Worm (Caenorhabditis elegans) whole organism, young adult: Measurements from ENCODE around the gene gnrr-7.

Experiments used
- B0336.3 ChIP-seq: fragments of 200-800 bp; sonication (Bioruptor generic); IDR thresholded peaks from 2 replicates; pipeline ENCODE4 v1.3.6; 2022; ENCODE audit warnings: missing genetic modification characterization, missing compliant biosample characterization
- C06A6.2 ChIP-seq: fragments of 200-800 bp; sonication (Bioruptor generic); conservative IDR thresholded peaks from 2 replicates; pipeline ENCODE4 v1.3.6; 2022; ENCODE audit warnings: missing genetic modification characterization, missing compliant biosample characterization
- C17E4.6 ChIP-seq: fragments of 200-800 bp; sonication (Bioruptor generic); IDR thresholded peaks from 2 replicates; pipeline ENCODE4 v1.3.6; 2022; ENCODE audit warnings: missing genetic modification reagents, missing genetic modification characterization, missing compliant biosample characterization
- F22D6.2 ChIP-seq: sonication (generic microtip); optimal IDR thresholded peaks from 2 replicates; lab custom pipeline; 2016; ENCODE audit warnings: mild to moderate bottlenecking, missing genetic modification characterization, missing compliant biosample characterization
- F49E8.2 ChIP-seq: sonication (generic microtip); optimal IDR thresholded peaks from 3 replicates; lab custom pipeline; 2017; ENCODE audit warnings: missing genetic modification characterization, mild to moderate bottlenecking, missing compliant biosample characterization, antibody characterized with exemption, moderate library complexity; ENCODE audit not compliant: insufficient read depth
- K11D2.4 ChIP-seq: fragments of 200-800 bp; sonication (Bioruptor generic); IDR thresholded peaks from 2 replicates; pipeline ENCODE4 v1.3.6; 2022; ENCODE audit warnings: missing genetic modification reagents, missing genetic modification characterization, missing compliant biosample characterization
- K12H6.12 ChIP-seq: fragments of 200-800 bp; sonication (Bioruptor generic); optimal IDR thresholded peaks from 2 replicates; lab custom pipeline; 2018; ENCODE audit warnings: mild to moderate bottlenecking, missing genetic modification characterization, missing compliant biosample characterization
- T07F8.4 ChIP-seq: sonication (generic microtip); optimal IDR thresholded peaks from 2 replicates; lab custom pipeline; 2016; ENCODE audit warnings: mild to moderate bottlenecking, missing genetic modification characterization, moderate library complexity, missing compliant biosample characterization
- Y56A3A.18 ChIP-seq: fragments of 200-800 bp; sonication (Bioruptor generic); IDR thresholded peaks from 2 replicates; pipeline ENCODE4 v1.3.6; 2022; ENCODE audit warnings: missing genetic modification reagents, missing genetic modification characterization, missing compliant biosample characterization
- Y79H2A.3 ChIP-seq: fragments of 200-800 bp; sonication (Bioruptor generic); conservative IDR thresholded peaks from 2 replicates; pipeline ENCODE4 v1.3.6; 2022; ENCODE audit warnings: missing genetic modification reagents, missing genetic modification characterization, missing compliant biosample characterization
- ZK185.1 ChIP-seq: sonication (generic microtip); optimal IDR thresholded peaks from 2 replicates; lab custom pipeline; 2016; ENCODE audit warnings: mild to moderate bottlenecking, missing genetic modification characterization, missing compliant biosample characterization; ENCODE audit not compliant: poor library complexity, severe bottlenecking
- akir-1 ChIP-seq: fragments of 200-800 bp; sonication (Bioruptor generic); optimal IDR thresholded peaks from 2 replicates; lab custom pipeline; 2018; ENCODE audit warnings: mild to moderate bottlenecking, missing genetic modification characterization, moderate library complexity, missing compliant biosample characterization
- aptf-3 ChIP-seq: fragments of 200-800 bp; sonication (Bioruptor generic); IDR thresholded peaks from 2 replicates; pipeline ENCODE4 v1.3.6; 2022; ENCODE audit warnings: missing genetic modification characterization, missing compliant biosample characterization
- attf-5 ChIP-seq: fragments of 200-800 bp; sonication (Bioruptor generic); optimal IDR thresholded peaks from 2 replicates; lab custom pipeline; 2018; ENCODE audit warnings: mild to moderate bottlenecking, missing genetic modification characterization, missing compliant biosample characterization
- ceh-100 ChIP-seq: fragments of 200-800 bp; sonication (Bioruptor generic); IDR thresholded peaks from 2 replicates; pipeline ENCODE4 v1.3.6; 2022; ENCODE audit warnings: missing genetic modification reagents, missing genetic modification characterization, missing compliant biosample characterization
- chd-7 ChIP-seq: sonication (generic microtip); optimal IDR thresholded peaks from 2 replicates; lab custom pipeline; 2016; ENCODE audit warnings: mild to moderate bottlenecking, missing genetic modification characterization, moderate library complexity, missing compliant biosample characterization
- dpff-1 ChIP-seq: sonication (generic microtip); optimal IDR thresholded peaks from 2 replicates; lab custom pipeline; 2017; ENCODE audit warnings: mild to moderate bottlenecking, missing genetic modification characterization, missing compliant biosample characterization
- egrh-3 ChIP-seq: fragments of 200-800 bp; sonication (Bioruptor generic); IDR thresholded peaks from 2 replicates; pipeline ENCODE4 v1.3.6; 2022; ENCODE audit warnings: missing genetic modification reagents, missing genetic modification characterization, missing compliant biosample characterization
- ekl-4 ChIP-seq: fragments of 200-800 bp; sonication (Bioruptor generic); IDR thresholded peaks from 2 replicates; pipeline ENCODE4 v1.3.6; 2022; ENCODE audit warnings: missing genetic modification reagents, missing genetic modification characterization, missing compliant biosample characterization
- hlh-26 ChIP-seq: fragments of 200-800 bp; sonication (Bioruptor generic); conservative IDR thresholded peaks from 2 replicates; pipeline ENCODE4 v1.3.6; 2022; ENCODE audit warnings: missing genetic modification reagents, missing genetic modification characterization, missing compliant biosample characterization
- hmg-1.2 ChIP-seq: fragments of 200-800 bp; sonication (Bioruptor generic); IDR thresholded peaks from 2 replicates; pipeline ENCODE4 v1.3.6; 2022; ENCODE audit warnings: missing genetic modification reagents, missing genetic modification characterization, missing compliant biosample characterization
- let-526 ChIP-seq: fragments of 200-800 bp; sonication (Bioruptor generic); IDR thresholded peaks from 2 replicates; pipeline ENCODE4 v1.3.6; 2022; ENCODE audit warnings: missing genetic modification reagents, missing genetic modification characterization, missing compliant biosample characterization
- let-607 ChIP-seq, 2 experiments: fragments of 200-800 bp in 1 of 2; sonication (Bioruptor generic) in 1 of 2; sonication (generic microtip) in 1 of 2; optimal IDR thresholded peaks; 2 replicates each; lab custom pipeline; 2016 to 2018; ENCODE audit warnings: mild to moderate bottlenecking in 2 of 2, missing compliant biosample characterization in 2 of 2, missing genetic modification characterization in 2 of 2, moderate library complexity in 2 of 2, missing genotype in 1 of 2
- lin-40 ChIP-seq: sonication (generic microtip); optimal IDR thresholded peaks from 2 replicates; lab custom pipeline; 2016; ENCODE audit warnings: missing genetic modification characterization, mild to moderate bottlenecking, missing compliant biosample characterization, missing genotype, missing genetic modification reagents
- madf-10 ChIP-seq: sonication (generic microtip); optimal IDR thresholded peaks from 2 replicates; lab custom pipeline; 2016; ENCODE audit warnings: mild to moderate bottlenecking, missing genetic modification characterization, missing compliant biosample characterization
- mcd-1 ChIP-seq: fragments of 200-800 bp; sonication (Bioruptor generic); IDR thresholded peaks from 2 replicates; pipeline ENCODE4 v1.3.6; 2022; ENCODE audit warnings: missing genetic modification reagents, missing genetic modification characterization, missing compliant biosample characterization
- mxl-1 ChIP-seq: sonication (generic microtip); optimal IDR thresholded peaks from 2 replicates; lab custom pipeline; 2016; ENCODE audit warnings: missing genetic modification characterization, missing compliant biosample characterization
- nfyb-1 ChIP-seq: fragments of 200-800 bp; sonication (Bioruptor generic); IDR thresholded peaks from 2 replicates; pipeline ENCODE4 v1.3.6; 2022; ENCODE audit warnings: missing genetic modification reagents, missing genetic modification characterization, missing compliant biosample characterization
- nhr-27 ChIP-seq: fragments of 200-800 bp; sonication (Bioruptor generic); optimal IDR thresholded peaks from 2 replicates; lab custom pipeline; 2018; ENCODE audit warnings: mild to moderate bottlenecking, missing genetic modification characterization, moderate library complexity, missing compliant biosample characterization
- nhr-80 ChIP-seq: sonication (generic microtip); optimal IDR thresholded peaks from 2 replicates; lab custom pipeline; 2016; ENCODE audit warnings: missing genetic modification characterization, missing compliant biosample characterization
- pbrm-1 ChIP-seq: fragments of 200-800 bp; sonication (Bioruptor generic); IDR thresholded peaks from 2 replicates; pipeline ENCODE4 v1.3.6; 2022; ENCODE audit warnings: missing genetic modification reagents, missing genetic modification characterization, missing compliant biosample characterization
- rec-8 ChIP-seq, 2 experiments: sonication (generic microtip); optimal IDR thresholded peaks; 2 replicates each; lab custom pipeline; 2016; ENCODE audit warnings: mild to moderate bottlenecking in 2 of 2, missing genetic modification characterization in 2 of 2, missing genetic modification reagents in 2 of 2, missing genotype in 2 of 2, missing biosample characterization in 1 of 2, missing compliant biosample characterization in 1 of 2, moderate library complexity in 1 of 2
- snpc-4 ChIP-seq, 5 experiments: fragments of 150-350 bp in 1 of 5; sonication (generic microtip) in 4 of 5; optimal IDR thresholded peaks; 2 replicates each; lab custom pipeline; 2014 to 2018; ENCODE audit warnings: missing genetic modification characterization in 5 of 5, missing biosample characterization in 3 of 5, antibody characterized with exemption in 2 of 5, mild to moderate bottlenecking in 2 of 5, missing compliant biosample characterization in 2 of 5, missing genotype in 2 of 5, moderate library complexity in 2 of 5, missing genetic modification reagents in 1 of 5
- unc-62 ChIP-seq: fragments of 150-350 bp; optimal IDR thresholded peaks from 2 replicates; lab custom pipeline; 2014; ENCODE audit warnings: missing biosample characterization, missing genetic modification reagents, missing genetic modification characterization
- xnd-1 ChIP-seq: sonication (generic microtip); optimal IDR thresholded peaks from 2 replicates; lab custom pipeline; 2016; ENCODE audit warnings: missing genotype, missing genetic modification reagents, missing genetic modification characterization, missing compliant biosample characterization
- zfh-2 ChIP-seq: fragments of 200-800 bp; sonication (Bioruptor generic); conservative IDR thresholded peaks from 2 replicates; pipeline ENCODE4 v1.3.6; 2022; ENCODE audit warnings: missing genetic modification reagents, missing genetic modification characterization, missing compliant biosample characterization
- ztf-18 ChIP-seq: sonication (generic microtip); optimal IDR thresholded peaks from 2 replicates; lab custom pipeline; 2016; ENCODE audit warnings: missing genotype, mild to moderate bottlenecking, missing genetic modification characterization, missing compliant biosample characterization
- ztf-26 ChIP-seq: sonication (generic microtip); optimal IDR thresholded peaks from 2 replicates; lab custom pipeline; 2017; ENCODE audit warnings: missing genetic modification characterization, missing compliant biosample characterization
- ztf-28 ChIP-seq: fragments of 200-800 bp; sonication (Bioruptor generic); IDR thresholded peaks from 2 replicates; pipeline ENCODE4 v1.3.6; 2022; ENCODE audit warnings: missing genetic modification reagents, missing genetic modification characterization, missing compliant biosample characterization

gnrr-7 gene

ce11 chrX:11199833-11200232, 14.2 kb downstream of the gnrr-7 start:
- peak; percentile 85; the same call in 1 of the 2 replicates for TF ChIP-seq egrh-3 (GFP tag; lab: Robert Waterston, UW)
- 0 out of 2 replicates have a peak, but pooled peaks have one; percentile 51 for TF ChIP-seq ztf-28 (GFP tag; lab: Robert Waterston, UW)
- peak; percentile 68; the same call in 1 of the 2 replicates for TF ChIP-seq zfh-2

- no peak for TF ChIP-seq nhr-27 (tag; lab: Kevin White, UChicago)
- TF ChIP-seq hmg-1.2 (GFP tag; lab: Robert Waterston, UW), result no peak
- TF ChIP-seq hlh-26 (GFP tag; lab: Robert Waterston, UW), result no peak
- no peak for TF ChIP-seq let-607 (tag; optimal IDR thresholded peaks at IDR 0.05; lab: Kevin White, UChicago)
- TF ChIP-seq xnd-1 (tag; lab: Kevin White, UChicago), result no peak
- no peak for TF ChIP-seq Y79H2A.3 (GFP tag; lab: Robert Waterston, UW)
- TF ChIP-seq C06A6.2 (GFP tag; lab: Robert Waterston, UW), result no peak
- TF ChIP-seq ekl-4 (GFP tag; lab: Robert Waterston, UW), result no peak
- no peak for TF ChIP-seq F49E8.2 (tag; lab: Kevin White, UChicago)
- no peak for TF ChIP-seq aptf-3 (GFP tag; lab: Robert Waterston, UW)
- TF ChIP-seq mxl-1, result no peak
- no peak for TF ChIP-seq nfyb-1 (GFP tag; lab: Robert Waterston, UW)
- TF ChIP-seq madf-10 (tag; lab: Kevin White, UChicago), result no peak
- TF ChIP-seq chd-7 (tag; lab: Kevin White, UChicago), result no peak
- no peak for TF ChIP-seq zfh-2
- no peak for TF ChIP-seq K12H6.12 (tag; lab: Kevin White, UChicago)
- no peak for TF ChIP-seq akir-1 (GFP tag; lab: Kevin White, UChicago)
- no peak for TF ChIP-seq dpff-1 (tag; lab: Kevin White, UChicago)
- no peak for TF ChIP-seq C17E4.6 (GFP tag; lab: Robert Waterston, UW)
- no peak for TF ChIP-seq lin-40 (tag; lab: Kevin White, UChicago)
Observed at ce11 chrX:11201165-11201564, 15.6 kb downstream of the gnrr-7 start, which contains the start of gene col-179. col-179 (plus strand) TSS chrX:11201465.

- 0 out of 2 replicates have a peak, but pooled peaks have one; percentile 31 for TF ChIP-seq mcd-1 (GFP tag; lab: Robert Waterston, UW)
- peak; percentile 88; the same call in 1 of the 2 replicates for TF ChIP-seq egrh-3 (GFP tag; lab: Robert Waterston, UW)
- peak; percentile 72 for TF ChIP-seq zfh-2
Observed at ce11 chrX:11201915-11202314, 16.3 kb downstream of the gnrr-7 start.

DNA sequence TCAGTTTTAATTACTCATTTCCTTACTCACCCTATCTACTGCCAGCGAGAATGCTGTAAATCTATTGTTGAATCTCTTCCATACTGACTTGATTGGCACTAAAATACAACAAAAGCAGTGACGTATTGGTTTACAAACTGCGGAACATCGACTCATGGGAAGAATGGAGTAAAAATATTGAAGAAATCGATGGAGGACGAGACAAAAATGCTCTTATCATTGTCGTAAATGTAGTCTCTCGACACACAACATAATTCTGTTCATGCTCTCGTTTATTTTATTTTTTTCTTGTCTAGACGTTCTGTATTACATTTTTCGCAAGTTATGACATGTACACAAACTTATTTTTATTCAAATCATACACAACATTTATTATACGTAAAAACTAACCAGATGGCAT, 18.2 kb downstream of the gnrr-7 start, which contains the start of gene C34F6.11:
Gene C34F6.11, minus strand, starts transcription at position 160 of the 400 bp plus-strand sequence.
- TF ChIP-seq nhr-80 (tag; lab: Kevin White, UChicago), result peak; percentile 62
- no peak for TF ChIP-seq pbrm-1 (GFP tag; lab: Robert Waterston, UW)
- no peak for TF ChIP-seq B0336.3 (GFP tag; lab: Robert Waterston, UW)

DNA sequence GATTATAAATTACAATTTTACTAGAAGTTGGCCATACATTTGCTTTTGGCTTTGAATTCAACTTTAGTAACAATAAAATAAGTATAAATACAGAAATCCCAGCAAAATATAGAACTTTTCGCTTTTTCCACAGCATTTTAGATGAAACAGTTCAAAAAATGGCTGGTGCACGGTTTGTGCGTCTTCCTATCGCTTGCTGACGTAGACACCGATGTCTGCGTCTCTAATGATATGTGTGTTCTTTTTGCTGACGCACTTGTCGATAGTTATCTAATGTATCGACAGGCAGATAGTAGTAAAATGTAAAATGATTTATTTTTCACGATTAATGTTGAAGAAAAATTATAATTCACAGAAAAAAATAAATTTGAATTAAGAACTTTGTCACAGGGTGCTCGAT, 21.4 kb downstream of the gnrr-7 start, which contains the start of gene hst-2:
Gene hst-2, minus strand, starts transcription at position 203 of the 400 bp plus-strand sequence.
- TF ChIP-seq B0336.3 (GFP tag; lab: Robert Waterston, UW) (peak; percentile 76), let-526 (GFP tag; lab: Robert Waterston, UW) (peak; percentile 62; the same call in 1 of the 2 replicates), aptf-3 (GFP tag; lab: Robert Waterston, UW) (no peak), C17E4.6 (GFP tag; lab: Robert Waterston, UW) (no peak), hmg-1.2 (GFP tag; lab: Robert Waterston, UW) (peak; percentile 98), rec-8 (tag; optimal IDR thresholded peaks at IDR 0.05; lab: Kevin White, UChicago) (no peak), attf-5 (GFP tag; lab: Kevin White, UChicago) (peak; percentile 41), snpc-4 (GFP tag; optimal IDR thresholded peaks at IDR 0.05; lab: Kevin White, UChicago) (no peak), snpc-4 (tag; optimal IDR thresholded peaks at IDR 0.05; lab: Kevin White, UChicago) (peak in 2 of 4 experiments; percentile 44 to 57), ceh-100 (GFP tag; lab: Robert Waterston, UW) (no peak), unc-62 (GFP tag; lab: Kevin White, UChicago) (peak; percentile 26), F22D6.2 (tag; lab: Kevin White, UChicago) (peak; percentile 37), chd-7 (tag; lab: Kevin White, UChicago) (peak; percentile 20), Y56A3A.18 (GFP tag; lab: Robert Waterston, UW) (peak; percentile 82), pbrm-1 (GFP tag; lab: Robert Waterston, UW) (peak; percentile 80), T07F8.4 (no peak), ztf-26 (tag; lab: Kevin White, UChicago) (peak; percentile 24), ztf-18 (tag; lab: Kevin White, UChicago) (peak; percentile 95), ZK185.1 (tag; lab: Kevin White, UChicago) (peak; percentile 91), K11D2.4 (GFP tag; lab: Robert Waterston, UW) (peak; percentile 71)
